Worm (Caenorhabditis elegans): ENCODE results near the gene R52.6.

DNA sequence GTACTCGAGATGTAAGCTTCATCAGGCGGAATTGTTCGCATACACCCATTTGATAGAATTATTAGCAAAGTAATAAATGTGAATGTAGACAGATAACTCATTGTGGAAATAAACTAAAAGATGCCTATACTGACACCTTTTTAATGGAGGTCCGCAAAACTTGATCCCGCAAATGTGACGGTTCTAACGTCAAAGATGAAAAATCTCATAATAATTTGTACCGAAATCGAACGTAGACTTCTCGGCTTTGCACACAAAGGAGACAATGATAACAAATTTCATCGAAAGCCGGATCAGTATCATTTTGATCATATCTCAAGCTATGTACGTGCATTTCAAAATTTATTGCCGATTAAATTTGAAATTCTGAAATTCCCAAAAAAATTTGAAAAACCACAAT lies 4.6 kb downstream of the R52.6 start, which contains the start of gene R52.4:
- TF ChIP-seq nfya-1 (tag; optimal IDR thresholded peaks at IDR 0.05; ENCODE audit: borderline replicate concordance, insufficient read depth), result no peak
- TF ChIP-seq K11D2.4 (GFP tag; IDR thresholded peaks at IDR 0.05), result no peak
- TF ChIP-seq egrh-3 (GFP tag; IDR thresholded peaks at IDR 0.05), result no peak
- TF ChIP-seq pha-4 (tag; optimal IDR thresholded peaks at IDR 0.05), result no peak
- TF ChIP-seq nfyb-1 (GFP tag; IDR thresholded peaks at IDR 0.05), result no peak
- TF ChIP-seq lir-1 (GFP tag; conservative IDR thresholded peaks at IDR 0.05), result no peak
- no peak for TF ChIP-seq die-1 (tag; optimal IDR thresholded peaks at IDR 0.05)
- no peak for TF ChIP-seq F10E7.11 (tag; optimal IDR thresholded peaks at IDR 0.05)
- no peak for TF ChIP-seq atf-7 (tag; optimal IDR thresholded peaks at IDR 0.05)
- no peak for TF ChIP-seq dpl-1 (GFP tag; optimal IDR thresholded peaks at IDR 0.05)
- TF ChIP-seq K12H6.12 (tag; optimal IDR thresholded peaks at IDR 0.05), result no peak
- TF ChIP-seq tbx-9 (tag; optimal IDR thresholded peaks at IDR 0.05; ENCODE audit: borderline replicate concordance), result no peak
- TF ChIP-seq ztf-22 (GFP tag; optimal IDR thresholded peaks at IDR 0.05), result no peak
